Fruit fly (Drosophila melanogaster) whole organism, embryonic: ENCODE measurements around the gene Zdhhc8.

ENCODE experiments used
- Aef1 ChIP-seq: fragments of 200-800 bp; sonication (Bioruptor generic); IDR thresholded peaks from 3 replicates; pipeline ENCODE4 v1.3.6; 2022; ENCODE audit warnings: missing biosample characterization, missing genetic modification characterization
- Atf3 ChIP-seq: fragments of 200-800 bp; sonication (Bioruptor generic); optimal IDR thresholded peaks from 3 replicates; lab custom pipeline; 2016; ENCODE audit warnings: missing biosample characterization, missing genetic modification characterization
- CG1024 ChIP-seq: fragments of 200-800 bp; sonication (Bioruptor generic); IDR thresholded peaks from 2 replicates; pipeline ENCODE4 v1.3.6; 2022; ENCODE audit warnings: missing biosample characterization, missing genetic modification characterization
- CG10979 ChIP-seq: fragments of 200-800 bp; sonication (Bioruptor generic); optimal IDR thresholded peaks from 2 replicates; lab custom pipeline; 2018; ENCODE audit warnings: missing biosample characterization, mild to moderate bottlenecking, missing genetic modification characterization, moderate library complexity
- CG11504 ChIP-seq: fragments of 200-800 bp; sonication (Bioruptor generic); optimal IDR thresholded peaks from 3 replicates; lab custom pipeline; 2019; ENCODE audit warnings: missing biosample characterization, mild to moderate bottlenecking, missing genetic modification characterization, moderate library complexity
- CG12071 ChIP-seq: fragments of 200-800 bp; sonication (Bioruptor generic); optimal IDR thresholded peaks from 3 replicates; lab custom pipeline; 2018; ENCODE audit warnings: missing biosample characterization, mild to moderate bottlenecking, missing genetic modification characterization
- CG12769 ChIP-seq: fragments of 200-800 bp; sonication (Bioruptor generic); optimal IDR thresholded peaks from 2 replicates; lab custom pipeline; 2019; ENCODE audit warnings: missing biosample characterization, mild to moderate bottlenecking, missing genetic modification characterization, moderate library complexity
- CG17359 ChIP-seq: fragments of 200-800 bp; sonication (Bioruptor generic); optimal IDR thresholded peaks from 3 replicates; lab custom pipeline; 2018; ENCODE audit warnings: missing biosample characterization, mild to moderate bottlenecking, missing genetic modification characterization, moderate library complexity
- CG18764 ChIP-seq: fragments of 200-800 bp; sonication (Bioruptor generic); optimal IDR thresholded peaks from 3 replicates; lab custom pipeline; 2016; ENCODE audit warnings: missing biosample characterization, missing genetic modification characterization
- CG30020 ChIP-seq: fragments of 200-800 bp; optimal IDR thresholded peaks from 2 replicates; lab custom pipeline; 2019; ENCODE audit warnings: missing biosample characterization, mild to moderate bottlenecking, missing genetic modification characterization, moderate library complexity
- CG31365 ChIP-seq: fragments of 200-800 bp; sonication (Bioruptor generic); optimal IDR thresholded peaks from 2 replicates; lab custom pipeline; 2018; ENCODE audit warnings: missing biosample characterization, mild to moderate bottlenecking, missing genetic modification characterization
- CG31388 ChIP-seq: fragments of 200-800 bp; sonication (Bioruptor generic); optimal IDR thresholded peaks from 2 replicates; lab custom pipeline; 2016; ENCODE audit warnings: missing biosample characterization, missing genetic modification characterization
- CG32772 ChIP-seq: fragments of 200-800 bp; sonication (Bioruptor generic); IDR thresholded peaks from 2 replicates; pipeline ENCODE4 v1.3.6; 2022; ENCODE audit warnings: missing biosample characterization, missing genetic modification characterization
- CG4328 ChIP-seq: fragments of 200-800 bp; sonication (Bioruptor generic); optimal IDR thresholded peaks from 3 replicates; lab custom pipeline; 2017; ENCODE audit warnings: missing biosample characterization, missing genetic modification reagents, missing genetic modification characterization
- CG6813 ChIP-seq: fragments of 200-800 bp; sonication (Bioruptor generic); optimal IDR thresholded peaks from 2 replicates; lab custom pipeline; 2017; ENCODE audit warnings: missing biosample characterization, missing genetic modification characterization, mild to moderate bottlenecking, moderate library complexity, missing genetic modification reagents
- CG9797 ChIP-seq: fragments of 200-800 bp; sonication (Bioruptor generic); optimal IDR thresholded peaks from 3 replicates; lab custom pipeline; 2018; ENCODE audit warnings: missing biosample characterization, mild to moderate bottlenecking, missing genetic modification characterization
- CHES-1-like ChIP-seq: fragments of 200-800 bp; sonication (Bioruptor generic); optimal IDR thresholded peaks from 2 replicates; lab custom pipeline; 2016; ENCODE audit warnings: missing biosample characterization, missing genetic modification characterization
- CrebB ChIP-seq: fragments of 200-800 bp; sonication (Bioruptor generic); optimal IDR thresholded peaks from 3 replicates; lab custom pipeline; 2018; ENCODE audit warnings: missing biosample characterization, mild to moderate bottlenecking, missing genetic modification characterization
- ERR ChIP-seq: fragments of 200-800 bp; sonication (Bioruptor generic); optimal IDR thresholded peaks from 2 replicates; lab custom pipeline; 2016; ENCODE audit warnings: missing biosample characterization, missing genetic modification characterization
- Ets97D ChIP-seq: fragments of 200-800 bp; sonication (Bioruptor generic); optimal IDR thresholded peaks from 3 replicates; lab custom pipeline; 2016; ENCODE audit warnings: missing biosample characterization, missing genetic modification characterization
- GATAe ChIP-seq: fragments of 200-800 bp; sonication (Bioruptor generic); conservative IDR thresholded peaks from 2 replicates; pipeline ENCODE4 v1.3.6; 2022; ENCODE audit warnings: missing biosample characterization, missing genetic modification characterization
- Med ChIP-seq: fragments of 200-800 bp; sonication (Bioruptor generic); peaks from one replicate; lab custom pipeline; 2016; ENCODE audit warnings: missing biosample characterization, missing genetic modification characterization, mild to moderate bottlenecking, inconsistent platforms, moderate library complexity
- NC2β ChIP-seq: fragments of 200-800 bp; sonication (Bioruptor generic); optimal IDR thresholded peaks from 2 replicates; lab custom pipeline; 2016; ENCODE audit warnings: missing biosample characterization, missing genetic modification characterization
- Nf-YC ChIP-seq: fragments of 200-800 bp; optimal IDR thresholded peaks from 3 replicates; lab custom pipeline; 2019; ENCODE audit warnings: missing biosample characterization, mild to moderate bottlenecking, missing genetic modification characterization, moderate library complexity
- Sin3A ChIP-seq: fragments of >200 bp; optimal IDR thresholded peaks from 2 replicates; lab custom pipeline; 2018
- ase ChIP-seq: fragments of 200-800 bp; sonication (Bioruptor generic); IDR thresholded peaks from 3 replicates; pipeline ENCODE4 v1.3.6; 2022; ENCODE audit warnings: missing biosample characterization, missing genetic modification characterization
- ash1 ChIP-seq: fragments of 200-800 bp; sonication (Bioruptor generic); optimal IDR thresholded peaks from 2 replicates; lab custom pipeline; 2018; ENCODE audit warnings: missing biosample characterization, mild to moderate bottlenecking, missing genetic modification characterization
- crol ChIP-seq: fragments of 200-800 bp; sonication (Bioruptor generic); IDR thresholded peaks from 2 replicates; pipeline ENCODE4 v1.3.6; 2022; ENCODE audit warnings: missing biosample characterization, missing genetic modification characterization
- disco-r ChIP-seq: fragments of 200-800 bp; sonication (Bioruptor generic); optimal IDR thresholded peaks from 2 replicates; lab custom pipeline; 2016; ENCODE audit warnings: missing biosample characterization, missing genetic modification characterization
- ftz-f1 ChIP-seq: fragments of 200-800 bp; sonication (Bioruptor generic); optimal IDR thresholded peaks from 2 replicates; lab custom pipeline; 2016; ENCODE audit warnings: missing biosample characterization, missing genetic modification characterization
- gce ChIP-seq: fragments of 200-800 bp; sonication (Bioruptor generic); IDR thresholded peaks from 3 replicates; pipeline ENCODE4 v1.3.6; 2022; ENCODE audit warnings: missing biosample characterization, missing genetic modification characterization
- hbn ChIP-seq: fragments of 200-800 bp; sonication (Bioruptor generic); IDR thresholded peaks from 2 replicates; pipeline ENCODE4 v1.3.6; 2022; ENCODE audit warnings: missing biosample characterization, missing genetic modification characterization; ENCODE audit not compliant: partially characterized antibody
- hth ChIP-seq: fragments of >200 bp; optimal IDR thresholded peaks from 2 replicates; lab custom pipeline; 2017; ENCODE audit warnings: inconsistent platforms
- ind ChIP-seq: fragments of 200-800 bp; sonication (Bioruptor generic); optimal IDR thresholded peaks from 3 replicates; lab custom pipeline; 2016; ENCODE audit warnings: missing biosample characterization, missing genetic modification characterization
- maf-S ChIP-seq: fragments of 200-800 bp; sonication (Bioruptor generic); optimal IDR thresholded peaks from 2 replicates; lab custom pipeline; 2016; ENCODE audit warnings: missing biosample characterization, missing genetic modification characterization
- pros ChIP-seq: fragments of 200-800 bp; sonication (Bioruptor generic); optimal IDR thresholded peaks from 3 replicates; lab custom pipeline; 2019; ENCODE audit warnings: missing biosample characterization, mild to moderate bottlenecking, missing genetic modification characterization, moderate library complexity
- sd ChIP-seq: fragments of 200-800 bp; sonication (Bioruptor generic); optimal IDR thresholded peaks from 3 replicates; lab custom pipeline; 2018; ENCODE audit warnings: missing biosample characterization, mild to moderate bottlenecking, missing genetic modification characterization, moderate library complexity
- slbo ChIP-seq: fragments of 200-800 bp; sonication (Bioruptor generic); IDR thresholded peaks from 2 replicates; pipeline ENCODE4 v1.3.6; 2022; ENCODE audit warnings: missing biosample characterization, missing genetic modification characterization
- sqz ChIP-seq: fragments of 200-800 bp; sonication (Bioruptor generic); optimal IDR thresholded peaks from 3 replicates; lab custom pipeline; 2018; ENCODE audit warnings: missing biosample characterization, mild to moderate bottlenecking, missing genetic modification characterization
- unc-4 ChIP-seq: fragments of 200-800 bp; sonication (Bioruptor generic); IDR thresholded peaks from 2 replicates; pipeline ENCODE4 v1.3.6; 2022; ENCODE audit warnings: missing biosample characterization, missing genetic modification characterization; ENCODE audit not compliant: partially characterized antibody
- vfl ChIP-seq: fragments of 200-800 bp; sonication (Bioruptor generic); optimal IDR thresholded peaks from 2 replicates; lab custom pipeline; 2016; ENCODE audit warnings: missing biosample characterization, missing genetic modification characterization

Gene Zdhhc8

dm6 chrX:9349224-9349623 lies 6.8 kb downstream of the Zdhhc8 start (continued):
- TF ChIP-seq gce (no peak), Aef1 (GFP tag; lab: Robert Waterston, UW) (no peak)

- TF ChIP-seq CG1024 (GFP tag; lab: Robert Waterston, UW) (no peak), sqz (no peak), CHES-1-like (no peak), vfl (no peak), CG30020 (tag; lab: Kevin White, UChicago) (no peak), ftz-f1 (GFP tag; lab: Kevin White, UChicago) (no peak), NC2β (GFP tag; lab: Kevin White, UChicago) (no peak), slbo (GFP tag; lab: Robert Waterston, UW) (no peak), GATAe (GFP tag; lab: Robert Waterston, UW) (no peak), Ets97D (GFP tag; lab: Kevin White, UChicago) (no peak), Sin3A (no peak), maf-S (no peak), ind (GFP tag; lab: Kevin White, UChicago) (no peak), CG12071 (GFP tag; lab: Kevin White, UChicago) (no peak), Atf3 (GFP tag; lab: Kevin White, UChicago) (no peak), unc-4 (GFP tag; lab: Robert Waterston, UW) (no peak), ash1 (GFP tag; lab: Kevin White, UChicago) (no peak), CG11504 (tag; lab: Kevin White, UChicago) (no peak), CG10979 (tag; lab: Kevin White, UChicago) (no peak), CG6813 (GFP tag; lab: Kevin White, UChicago) (no peak)
Observed at dm6 chrX:9347767-9348166, 8.3 kb downstream of the Zdhhc8 start.

dm6 chrX:9345522-9345921 lies 10.5 kb downstream of the Zdhhc8 start:
- no peak for TF ChIP-seq pros (GFP tag; lab: Kevin White, UChicago)
- peak; percentile 28 for TF ChIP-seq CG12769 (tag; lab: Kevin White, UChicago)
- TF ChIP-seq slbo (GFP tag; lab: Robert Waterston, UW) = peak; percentile 19; the same call in 1 of the 2 replicates
- no peak for TF ChIP-seq hbn
- TF ChIP-seq CG17359 (tag; lab: Kevin White, UChicago) = no peak
- peak; percentile 67 for TF ChIP-seq crol
- no peak for TF ChIP-seq CG32772 (GFP tag; lab: Robert Waterston, UW)
- TF ChIP-seq CG9797 (GFP tag; lab: Kevin White, UChicago) = no peak
- peak; percentile 53 for TF ChIP-seq Med (GFP tag; lab: Kevin White, UChicago)
- no peak for TF ChIP-seq CrebB (tag; lab: Kevin White, UChicago)
- TF ChIP-seq CG4328 (GFP tag; lab: Kevin White, UChicago) = no peak
- TF ChIP-seq CG31365 (tag; lab: Kevin White, UChicago) = no peak
- no peak for TF ChIP-seq hth
- no peak for TF ChIP-seq CG18764 (GFP tag; lab: Kevin White, UChicago)
- no peak for TF ChIP-seq sd
- no peak for TF ChIP-seq CG31388 (GFP tag; lab: Kevin White, UChicago)
- no peak for TF ChIP-seq ase
- TF ChIP-seq disco-r (GFP tag; lab: Kevin White, UChicago) = no peak
- no peak for TF ChIP-seq Nf-YC (tag; lab: Kevin White, UChicago)
- no peak for TF ChIP-seq ERR
